Worm (Caenorhabditis elegans) whole organism, early embryonic: ENCODE data around the gene F13A7.14.

Experiments used
- aly-1 ChIP-seq: sonication (generic microtip); optimal IDR thresholded peaks from 2 replicates; lab custom pipeline; 2016; ENCODE audit warnings: missing genetic modification characterization, missing compliant biosample characterization
- ama-1 ChIP-seq: fragments of 150-350 bp; optimal IDR thresholded peaks from 2 replicates; lab custom pipeline; 2014
- ceh-13 ChIP-seq: fragments of 200-800 bp; sonication (Bioruptor generic); optimal IDR thresholded peaks from 2 replicates; lab custom pipeline; 2018; ENCODE audit warnings: mild to moderate bottlenecking, missing genetic modification characterization, missing compliant biosample characterization
- hmg-4 ChIP-seq: fragments of 200-800 bp; sonication (Bioruptor generic); optimal IDR thresholded peaks from 2 replicates; lab custom pipeline; 2018; ENCODE audit warnings: mild to moderate bottlenecking, missing genetic modification characterization, missing compliant biosample characterization
- scrt-1 ChIP-seq: fragments of 200-800 bp; sonication (Bioruptor generic); IDR thresholded peaks from 2 replicates; pipeline ENCODE4 v1.3.6; 2022; ENCODE audit warnings: missing genetic modification characterization, missing compliant biosample characterization

DNA sequence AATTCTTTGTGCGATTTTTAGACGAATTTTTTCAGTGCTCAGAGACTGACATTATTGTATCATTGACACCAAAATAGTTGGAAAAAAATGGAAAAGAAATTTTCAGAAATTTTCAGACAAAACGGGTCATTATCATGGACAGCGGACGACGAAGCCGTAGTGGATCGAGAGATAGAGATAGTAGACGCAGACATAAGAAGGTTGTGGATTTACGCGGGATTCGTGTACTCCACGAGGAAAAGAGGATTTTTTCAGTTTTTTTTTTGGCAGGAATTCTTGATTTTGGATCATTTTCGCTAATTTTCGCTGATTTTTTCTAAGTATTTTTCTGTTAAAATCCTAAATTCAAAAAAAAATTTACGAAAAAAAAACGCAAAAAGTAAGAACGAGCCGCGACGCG, 34.1 kb upstream of the F13A7.14 start, which contains the start of gene W08G11.3:
- TF ChIP-seq ama-1 (lab: Kevin White, UChicago) (peak; percentile 56), scrt-1 (GFP tag; lab: Robert Waterston, UW) (no peak), hmg-4 (GFP tag; lab: Kevin White, UChicago) (no peak), ceh-13 (no peak), aly-1 (tag; lab: Kevin White, UChicago) (no peak)
